Worm (Caenorhabditis elegans): ENCODE measurements around the gene Y73C8C.10.

DNA sequence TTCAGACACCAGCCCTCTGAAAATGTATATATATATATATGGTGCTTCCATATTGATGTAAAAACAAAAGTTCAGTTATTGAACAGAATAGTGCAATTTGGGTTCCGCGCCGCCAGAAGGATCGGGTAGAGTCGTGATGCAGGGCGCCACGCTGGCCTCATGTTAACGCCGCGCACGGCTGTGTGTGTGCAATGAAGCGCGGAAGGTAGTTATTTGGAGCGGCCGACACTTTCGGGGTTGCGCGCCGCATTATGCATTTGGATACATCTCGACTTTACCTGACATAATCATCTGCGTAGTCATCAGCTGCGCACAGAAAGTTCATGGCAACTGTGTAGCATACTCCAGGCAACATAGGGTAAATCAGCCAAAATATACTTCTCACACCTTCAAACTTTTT, 20.8 kb downstream of the Y73C8C.10 start:
- TF ChIP-seq fkh-10 (GFP tag; optimal IDR thresholded peaks at IDR 0.05) (no peak), nhr-28 (tag; optimal IDR thresholded peaks at IDR 0.05) (no peak), lsy-12 (tag; optimal IDR thresholded peaks at IDR 0.05) (no peak), ama-1 (optimal IDR thresholded peaks at IDR 0.05) (no peak), egl-27 (tag; optimal IDR thresholded peaks at IDR 0.05) (no peak), nhr-237 (tag; optimal IDR thresholded peaks at IDR 0.05) (no peak), nhr-12 (tag; optimal IDR thresholded peaks at IDR 0.05) (no peak), elt-1 (tag; optimal IDR thresholded peaks at IDR 0.05) (no peak), ZK546.5 (tag; optimal IDR thresholded peaks at IDR 0.05) (no peak), sea-2 (GFP tag; optimal IDR thresholded peaks at IDR 0.05) (no peak), eor-1 (tag; optimal IDR thresholded peaks at IDR 0.05) (no peak), nhr-23 (tag; optimal IDR thresholded peaks at IDR 0.05) (no peak), pha-4 (tag; optimal IDR thresholded peaks at IDR 0.05) (no peak)
